Worm (Caenorhabditis elegans): ENCODE data around the gene B0024.15.

- TF ChIP-seq madf-2 (tag; optimal IDR thresholded peaks at IDR 0.05): no peak
- TF ChIP-seq tbx-2 (tag; optimal IDR thresholded peaks at IDR 0.05): no peak
- no peak for TF ChIP-seq ceh-45 (GFP tag; IDR thresholded peaks at IDR 0.05)
- TF ChIP-seq zip-5 (tag; optimal IDR thresholded peaks at IDR 0.05): no peak
Observed at ce11 chrV:10319434-10319833, 29.6 kb downstream of the B0024.15 start, which contains the start of gene B0024.11.

Measured in whole organism, late embryonic.